Fruit fly (Drosophila melanogaster) whole organism, embryonic: ENCODE results near the gene CG3117.

Source experiments
- Ada2b ChIP-seq: fragments of 200-800 bp; sonication (Bioruptor generic); IDR thresholded peaks from 2 replicates; pipeline ENCODE4 v1.3.6; 2022; ENCODE audit warnings: missing biosample characterization, missing genetic modification characterization
- Bgb ChIP-seq: fragments of 200-800 bp; sonication (Bioruptor generic); IDR thresholded peaks from 2 replicates; pipeline ENCODE4 v1.3.6; 2022; ENCODE audit warnings: missing biosample characterization, missing genetic modification characterization; ENCODE audit not compliant: partially characterized antibody
- Blimp-1 ChIP-seq: fragments of 200-800 bp; sonication (Bioruptor generic); optimal IDR thresholded peaks from 3 replicates; lab custom pipeline; 2018; ENCODE audit warnings: missing biosample characterization, missing genetic modification characterization, mild to moderate bottlenecking, moderate library complexity, missing genetic modification reagents
- CG10654 ChIP-seq: fragments of 200-800 bp; sonication (Bioruptor generic); optimal IDR thresholded peaks from 2 replicates; lab custom pipeline; 2016; ENCODE audit warnings: missing biosample characterization, missing genetic modification characterization
- CG12155 ChIP-seq: fragments of 200-800 bp; sonication (Bioruptor generic); optimal IDR thresholded peaks from 3 replicates; lab custom pipeline; 2016; ENCODE audit warnings: missing biosample characterization, missing genetic modification characterization
- CG13894 ChIP-seq: fragments of 200-800 bp; sonication (Bioruptor generic); optimal IDR thresholded peaks from 3 replicates; lab custom pipeline; 2018; ENCODE audit warnings: missing biosample characterization, mild to moderate bottlenecking, missing genetic modification characterization, moderate library complexity
- CG14667 ChIP-seq: fragments of 200-800 bp; sonication (Bioruptor generic); IDR thresholded peaks from 2 replicates; pipeline ENCODE4 v1.3.6; 2022; ENCODE audit warnings: missing biosample characterization, missing genetic modification characterization
- CG17568 ChIP-seq: fragments of 200-800 bp; sonication (Bioruptor generic); optimal IDR thresholded peaks from 2 replicates; lab custom pipeline; 2018; ENCODE audit warnings: missing biosample characterization, mild to moderate bottlenecking, missing genetic modification characterization, moderate library complexity
- CG3281 ChIP-seq: fragments of 200-800 bp; sonication (Bioruptor generic); optimal IDR thresholded peaks from 3 replicates; lab custom pipeline; 2017; ENCODE audit warnings: missing biosample characterization, mild to moderate bottlenecking, missing genetic modification characterization
- CG3847 ChIP-seq: fragments of 200-800 bp; sonication (Bioruptor generic); IDR thresholded peaks from 2 replicates; pipeline ENCODE4 v1.3.6; 2022; ENCODE audit warnings: missing biosample characterization, missing genetic modification characterization
- CG4424 ChIP-seq: fragments of 200-800 bp; sonication (Bioruptor generic); optimal IDR thresholded peaks from 3 replicates; lab custom pipeline; 2016; ENCODE audit warnings: missing biosample characterization, missing genetic modification characterization
- CG6175 ChIP-seq: fragments of 200-800 bp; sonication (Bioruptor generic); IDR thresholded peaks from 3 replicates; pipeline ENCODE4 v1.3.6; 2022; ENCODE audit warnings: missing biosample characterization, missing genetic modification characterization
- CG7271 ChIP-seq: fragments of 200-800 bp; sonication (Bioruptor generic); optimal IDR thresholded peaks from 2 replicates; lab custom pipeline; 2018; ENCODE audit warnings: missing biosample characterization, mild to moderate bottlenecking, missing genetic modification characterization, moderate library complexity
- CG7745 ChIP-seq: fragments of 200-800 bp; sonication (Bioruptor generic); optimal IDR thresholded peaks from 2 replicates; lab custom pipeline; 2018; ENCODE audit warnings: missing biosample characterization, mild to moderate bottlenecking, missing genetic modification characterization, moderate library complexity
- CG8388 ChIP-seq: fragments of 200-800 bp; sonication (Bioruptor generic); optimal IDR thresholded peaks from 2 replicates; lab custom pipeline; 2019; ENCODE audit warnings: missing biosample characterization, mild to moderate bottlenecking, missing genetic modification characterization, moderate library complexity
- CG8478 ChIP-seq: fragments of >200 bp; optimal IDR thresholded peaks from 2 replicates; lab custom pipeline; 2018
- CG8765 ChIP-seq: fragments of 200-800 bp; sonication (Bioruptor generic); IDR thresholded peaks from 2 replicates; pipeline ENCODE4 v1.3.6; 2022; ENCODE audit warnings: missing biosample characterization, missing genetic modification characterization
- CrebB ChIP-seq: fragments of 200-800 bp; sonication (Bioruptor generic); optimal IDR thresholded peaks from 3 replicates; lab custom pipeline; 2018; ENCODE audit warnings: missing biosample characterization, mild to moderate bottlenecking, missing genetic modification characterization
- Dfd ChIP-seq, 2 experiments: fragments of >200 bp; optimal IDR thresholded peaks; 2 replicates each; lab custom pipeline; 2017; ENCODE audit warnings: missing biosample characterization in 2 of 2, missing genetic modification characterization in 2 of 2
- GATAe ChIP-seq: fragments of 200-800 bp; sonication (Bioruptor generic); conservative IDR thresholded peaks from 2 replicates; pipeline ENCODE4 v1.3.6; 2022; ENCODE audit warnings: missing biosample characterization, missing genetic modification characterization
- Gug ChIP-seq: fragments of 200-800 bp; sonication (Bioruptor generic); IDR thresholded peaks from 4 replicates; pipeline ENCODE4 v1.3.6; 2022; ENCODE audit warnings: missing biosample characterization, missing genetic modification characterization
- Lpt ChIP-seq: fragments of >200 bp; optimal IDR thresholded peaks from 2 replicates; lab custom pipeline; 2018; ENCODE audit warnings: missing biosample characterization, missing genetic modification characterization
- MBD-R2 ChIP-seq: fragments of 200-800 bp; sonication (Bioruptor generic); IDR thresholded peaks from 2 replicates; pipeline ENCODE4 v1.3.6; 2022; ENCODE audit warnings: missing biosample characterization, missing genetic modification characterization
- NfI ChIP-seq: fragments of 200-800 bp; sonication (Bioruptor generic); optimal IDR thresholded peaks from 3 replicates; lab custom pipeline; 2018; ENCODE audit warnings: missing biosample characterization, mild to moderate bottlenecking, missing genetic modification characterization, moderate library complexity
- Opbp ChIP-seq: fragments of 200-800 bp; sonication (Bioruptor generic); IDR thresholded peaks from 3 replicates; pipeline ENCODE4 v1.3.6; 2022; ENCODE audit warnings: missing biosample characterization, missing genetic modification characterization; ENCODE audit not compliant: partially characterized antibody
- Rfx ChIP-seq: fragments of 200-800 bp; sonication (Bioruptor generic); IDR thresholded peaks from 2 replicates; pipeline ENCODE4 v1.3.6; 2022; ENCODE audit warnings: missing biosample characterization, missing genetic modification characterization
- Six4 ChIP-seq: fragments of 200-800 bp; sonication (Bioruptor generic); optimal IDR thresholded peaks from 2 replicates; lab custom pipeline; 2016; ENCODE audit warnings: missing biosample characterization, missing genetic modification characterization
- Sry-β ChIP-seq: fragments of 200-800 bp; sonication (Bioruptor generic); optimal IDR thresholded peaks from 2 replicates; lab custom pipeline; 2018; ENCODE audit warnings: missing biosample characterization, mild to moderate bottlenecking, missing genetic modification characterization, moderate library complexity
- Ssrp ChIP-seq: fragments of 200-800 bp; sonication (Bioruptor generic); optimal IDR thresholded peaks from 2 replicates; lab custom pipeline; 2018; ENCODE audit warnings: missing biosample characterization, mild to moderate bottlenecking, missing genetic modification characterization, moderate library complexity
- Trl ChIP-seq, 3 experiments: fragments of >200 bp in 2 of 3; fragments of 200-800 bp in 1 of 3; sonication (Bioruptor generic) in 1 of 3; optimal IDR thresholded peaks; 2 replicates in 1 of 3; 3 replicates in 2 of 3; lab custom pipeline; 2016 to 2017; ENCODE audit warnings: missing biosample characterization in 1 of 3, missing genetic modification characterization in 1 of 3
- aop ChIP-seq: fragments of 200-800 bp; sonication (Bioruptor generic); IDR thresholded peaks from 2 replicates; pipeline ENCODE4 v1.3.6; 2022; ENCODE audit warnings: missing biosample characterization, missing genetic modification characterization
- bsh ChIP-seq, 2 experiments: fragments of 200-800 bp; sonication (Bioruptor generic); optimal IDR thresholded peaks; 2 replicates each; lab custom pipeline; 2017 to 2018; ENCODE audit warnings: mild to moderate bottlenecking in 2 of 2, missing biosample characterization in 2 of 2, missing genetic modification characterization in 2 of 2, moderate library complexity in 1 of 2
- chm ChIP-seq: fragments of 200-800 bp; sonication (Bioruptor generic); IDR thresholded peaks from 2 replicates; pipeline ENCODE4 v1.3.6; 2022; ENCODE audit warnings: missing biosample characterization, missing genetic modification characterization
- dan ChIP-seq: fragments of 200-800 bp; sonication (Bioruptor generic); IDR thresholded peaks from 2 replicates; pipeline ENCODE4 v1.3.6; 2022; ENCODE audit warnings: missing biosample characterization, missing genetic modification characterization
- dm ChIP-seq: fragments of 200-800 bp; sonication (Bioruptor generic); optimal IDR thresholded peaks from 3 replicates; lab custom pipeline; 2016; ENCODE audit warnings: missing biosample characterization, missing genetic modification characterization
- gce ChIP-seq: fragments of 200-800 bp; sonication (Bioruptor generic); IDR thresholded peaks from 3 replicates; pipeline ENCODE4 v1.3.6; 2022; ENCODE audit warnings: missing biosample characterization, missing genetic modification characterization
- grau ChIP-seq: fragments of 200-800 bp; optimal IDR thresholded peaks from 3 replicates; lab custom pipeline; 2019; ENCODE audit warnings: missing biosample characterization, mild to moderate bottlenecking, missing genetic modification characterization, moderate library complexity
- jing ChIP-seq: fragments of 200-800 bp; sonication (Bioruptor generic); optimal IDR thresholded peaks from 2 replicates; lab custom pipeline; 2018; ENCODE audit warnings: missing biosample characterization, mild to moderate bottlenecking, missing genetic modification characterization
- jumu ChIP-seq: fragments of 200-800 bp; sonication (Bioruptor generic); optimal IDR thresholded peaks from 3 replicates; lab custom pipeline; 2016; ENCODE audit warnings: missing biosample characterization, missing genetic modification characterization
- lmd ChIP-seq: fragments of 200-800 bp; sonication (Bioruptor generic); IDR thresholded peaks from 2 replicates; pipeline ENCODE4 v1.3.6; 2022; ENCODE audit warnings: missing biosample characterization, missing genetic modification characterization
- mirr ChIP-seq: fragments of 200-800 bp; sonication (Bioruptor generic); optimal IDR thresholded peaks from 3 replicates; lab custom pipeline; 2018; ENCODE audit warnings: missing biosample characterization, mild to moderate bottlenecking, missing genetic modification characterization
- odd ChIP-seq: fragments of 200-800 bp; sonication (Bioruptor generic); optimal IDR thresholded peaks from 2 replicates; lab custom pipeline; 2017; ENCODE audit warnings: missing biosample characterization, mild to moderate bottlenecking, missing genetic modification characterization
- pan ChIP-seq, 4 experiments: fragments of >200 bp in 3 of 4; fragments of 200-800 bp in 1 of 4; sonication (Bioruptor generic) in 1 of 4; optimal IDR thresholded peaks in 3 of 4; IDR thresholded peaks in 1 of 4; 2 replicates each; pipeline versions ENCODE4 v1.3.6 to Lab custom; 2017 to 2022; ENCODE audit warnings: missing biosample characterization in 2 of 4, missing genetic modification characterization in 2 of 4, mixed read lengths in 1 of 4
- pros ChIP-seq: fragments of 200-800 bp; sonication (Bioruptor generic); optimal IDR thresholded peaks from 3 replicates; lab custom pipeline; 2019; ENCODE audit warnings: missing biosample characterization, mild to moderate bottlenecking, missing genetic modification characterization, moderate library complexity
- salm ChIP-seq: fragments of 200-800 bp; sonication (Bioruptor generic); optimal IDR thresholded peaks from 2 replicates; lab custom pipeline; 2018; ENCODE audit warnings: missing biosample characterization, mild to moderate bottlenecking, missing genetic modification characterization
- sim ChIP-seq: fragments of 200-800 bp; sonication (Bioruptor generic); IDR thresholded peaks from 2 replicates; pipeline ENCODE4 v1.3.6; 2022; ENCODE audit warnings: missing biosample characterization, missing genetic modification characterization
- sisA ChIP-seq: fragments of 200-800 bp; sonication (Bioruptor generic); IDR thresholded peaks from 2 replicates; pipeline ENCODE4 v1.3.6; 2022; ENCODE audit warnings: missing biosample characterization, missing genetic modification characterization
- tgo ChIP-seq: fragments of 200-800 bp; sonication (Bioruptor generic); IDR thresholded peaks from 3 replicates; pipeline ENCODE4 v1.3.6; 2022; ENCODE audit warnings: missing biosample characterization, missing genetic modification characterization
- tio ChIP-seq: fragments of 200-800 bp; sonication (Bioruptor generic); optimal IDR thresholded peaks from 2 replicates; lab custom pipeline; 2017; ENCODE audit warnings: missing biosample characterization, missing genetic modification characterization, inconsistent platforms
- toy ChIP-seq: fragments of 200-800 bp; sonication (Bioruptor generic); IDR thresholded peaks from 2 replicates; pipeline ENCODE4 v1.3.6; 2022; ENCODE audit warnings: missing biosample characterization, missing genetic modification characterization
- zfh2 ChIP-seq: fragments of 200-800 bp; sonication (Bioruptor generic); optimal IDR thresholded peaks from 2 replicates; lab custom pipeline; 2016; ENCODE audit warnings: missing biosample characterization, missing genetic modification characterization

Gene CG3117

DNA sequence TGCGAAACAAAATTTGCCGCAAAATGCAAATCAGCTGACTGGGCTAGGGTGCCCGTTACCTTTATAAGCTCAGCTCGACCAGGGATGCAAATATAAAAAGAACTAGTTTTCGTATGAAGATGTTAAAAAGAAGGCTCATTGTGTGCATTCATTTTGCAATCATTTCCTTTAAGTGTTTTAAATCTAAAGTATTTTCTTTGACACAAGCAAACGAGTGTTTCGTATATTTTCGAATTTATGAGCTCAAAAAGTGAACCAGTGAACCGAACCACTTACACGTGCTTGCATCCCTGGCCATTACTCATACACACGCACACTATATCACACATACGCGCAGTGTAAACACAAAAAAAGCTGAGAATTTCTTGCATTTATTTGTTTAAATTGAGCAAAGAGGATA is 31.2 kb upstream of the CG3117 start, which contains the start of the genes Prx6a and Sbat (continued):
- TF ChIP-seq Gug (GFP tag; lab: Robert Waterston, UW) (peak; percentile 56; the same call in 2 of the 4 replicates), gce (GFP tag; lab: Robert Waterston, UW) (no peak), odd (GFP tag; lab: Kevin White, UChicago) (peak; percentile 33), Sry-β (peak; percentile 53), jumu (peak; percentile 74), CG13894 (tag; lab: Kevin White, UChicago) (peak; percentile 85), CG8388 (peak; percentile 44), CG14667 (GFP tag; lab: Robert Waterston, UW) (no peak), Ada2b (GFP tag; lab: Robert Waterston, UW) (peak; percentile 62; the same call in 1 of the 2 replicates), CG3281 (GFP tag; lab: Kevin White, UChicago) (peak; percentile 76), CG6175 (GFP tag; lab: Robert Waterston, UW) (no peak), Lpt (GFP tag; lab: Kevin White, UChicago) (no peak), Blimp-1 (peak; percentile 58), dm (peak; percentile 44), MBD-R2 (GFP tag; lab: Robert Waterston, UW) (peak; percentile 92), Opbp (no peak), CG17568 (peak; percentile 49), bsh (GFP tag; optimal IDR thresholded peaks at IDR 0.05; lab: Kevin White, UChicago) (peak in 1 of 2 experiments; percentile 66), Ssrp (tag; lab: Kevin White, UChicago) (peak; percentile 60), Trl (optimal IDR thresholded peaks at IDR 0.05; lab: Kevin White, UChicago) (no peak), Trl (GFP tag; optimal IDR thresholded peaks at IDR 0.05; lab: Kevin White, UChicago) (peak; percentile 83), CrebB (peak; percentile 58), salm (tag; lab: Kevin White, UChicago) (peak; percentile 37), NfI (GFP tag; lab: Kevin White, UChicago) (peak; percentile 72), CG10654 (peak; percentile 68), zfh2 (GFP tag; lab: Kevin White, UChicago) (peak; percentile 85), CG4424 (GFP tag; lab: Kevin White, UChicago) (peak; percentile 37), Six4 (GFP tag; lab: Kevin White, UChicago) (peak; percentile 41), GATAe (GFP tag; lab: Robert Waterston, UW) (no peak; the same call in 1 of the 2 replicates), Bgb (no peak), CG7271 (tag; lab: Kevin White, UChicago) (no peak), jing (GFP tag; lab: Kevin White, UChicago) (peak; percentile 49), sim (no peak), grau (tag; lab: Kevin White, UChicago) (peak; percentile 80), sisA (GFP tag; lab: Robert Waterston, UW) (peak; percentile 70), dan (GFP tag; lab: Robert Waterston, UW) (no peak), CG8765 (GFP tag; lab: Robert Waterston, UW) (peak; percentile 60; the same call in 1 of the 2 replicates), CG7745 (tag; lab: Kevin White, UChicago) (no peak), tio (GFP tag; lab: Kevin White, UChicago) (no peak), CG8478 (lab: Kevin White, UChicago) (peak; percentile 88), CG3847 (GFP tag; lab: Robert Waterston, UW) (peak; percentile 71), Rfx (GFP tag; lab: Robert Waterston, UW) (peak; percentile 82), pan (optimal IDR thresholded peaks at IDR 0.05; lab: Kevin White, UChicago) (no peak), pan (GFP tag; optimal IDR thresholded peaks at IDR 0.05 in 1 of 2, IDR thresholded peaks at IDR 0.05 in 1 of 2) (peak in 1 of 2 experiments; percentile 59), toy (no peak), mirr (GFP tag; lab: Kevin White, UChicago) (peak; percentile 55), pros (GFP tag; lab: Kevin White, UChicago) (no peak), chm (GFP tag; lab: Robert Waterston, UW) (no peak), aop (no peak), lmd (GFP tag; lab: Robert Waterston, UW) (peak; percentile 81), CG12155 (GFP tag; lab: Kevin White, UChicago) (peak; percentile 64), tgo (GFP tag; lab: Robert Waterston, UW) (peak; percentile 56; the same call in 2 of the 3 replicates), Dfd (GFP tag; optimal IDR thresholded peaks at IDR 0.05; lab: Kevin White, UChicago) (no peak)
